Worm (Caenorhabditis elegans): Measurements from ENCODE around the gene ptp-1.

DNA sequence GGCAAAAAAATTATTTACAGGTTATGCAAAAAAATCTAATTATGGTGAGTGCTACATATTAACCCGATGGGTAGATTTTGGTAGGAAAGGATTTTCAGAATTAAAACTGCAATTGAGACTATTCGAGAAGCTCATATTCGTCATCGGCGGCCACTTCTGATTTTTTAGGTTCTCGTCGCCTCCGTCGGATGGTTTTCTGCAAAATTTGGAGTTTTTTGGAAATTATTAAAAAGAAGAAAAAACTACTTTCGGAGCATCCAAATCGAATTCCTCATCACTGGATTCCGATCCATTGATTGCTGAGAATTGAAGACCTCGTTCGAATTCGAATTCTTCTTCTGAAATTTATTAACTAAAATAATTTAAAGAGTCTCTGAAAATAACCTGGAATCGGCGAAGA, 62.4 kb downstream of the ptp-1 start:
- TF ChIP-seq aly-1 (tag; optimal IDR thresholded peaks at IDR 0.05) (no peak), hnd-1 (tag; optimal IDR thresholded peaks at IDR 0.05) (no peak), hmbx-1 (tag; optimal IDR thresholded peaks at IDR 0.05) (no peak), ceh-13 (GFP tag; optimal IDR thresholded peaks at IDR 0.05) (no peak), sea-1 (GFP tag; conservative IDR thresholded peaks at IDR 0.05) (no peak), tra-4 (tag; optimal IDR thresholded peaks at IDR 0.05) (no peak)

Measured in whole organism, early embryonic.